Worm (Caenorhabditis elegans) whole organism, L4 larva: ENCODE measurements around the gene Y57A10C.1.

Source experiments
- D1046.2 ChIP-seq: fragments of 200-800 bp; sonication (Bioruptor generic); IDR thresholded peaks from 2 replicates; pipeline ENCODE4 v1.3.6; 2022; ENCODE audit warnings: missing genetic modification characterization, missing compliant biosample characterization
- F26F4.8 ChIP-seq: fragments of 200-800 bp; sonication (Bioruptor generic); conservative IDR thresholded peaks from 2 replicates; pipeline ENCODE4 v1.3.6; 2022; ENCODE audit warnings: missing genetic modification characterization, missing compliant biosample characterization
- Y48G9A.11 ChIP-seq: fragments of 200-800 bp; sonication (Bioruptor generic); IDR thresholded peaks from 2 replicates; pipeline ENCODE4 v1.3.6; 2022; ENCODE audit warnings: missing genetic modification reagents, missing genetic modification characterization, missing compliant biosample characterization
- Y5F2A.4 ChIP-seq: fragments of 200-800 bp; sonication (Bioruptor generic); optimal IDR thresholded peaks from 2 replicates; lab custom pipeline; 2018; ENCODE audit warnings: mild to moderate bottlenecking, missing genetic modification characterization, missing compliant biosample characterization
- Y75B8A.6 ChIP-seq: fragments of 200-800 bp; sonication (Bioruptor generic); IDR thresholded peaks from 2 replicates; pipeline ENCODE4 v1.3.6; 2022; ENCODE audit warnings: missing genetic modification reagents, missing genetic modification characterization, missing compliant biosample characterization
- ZK546.5 ChIP-seq, 2 experiments: sonication (generic microtip); optimal IDR thresholded peaks; 2 replicates each; lab custom pipeline; 2017; ENCODE audit warnings: missing biosample characterization in 2 of 2, missing genetic modification characterization in 2 of 2
- aha-1 ChIP-seq: fragments of 150-350 bp; peaks from one replicate; lab custom pipeline; 2014; ENCODE audit warnings: missing biosample characterization, missing genetic modification characterization
- ama-1 ChIP-seq: fragments of 150-350 bp; optimal IDR thresholded peaks from 2 replicates; lab custom pipeline; 2014; ENCODE audit warnings: inconsistent platforms, mixed read lengths
- arid-1 ChIP-seq: fragments of 200-800 bp; sonication (Bioruptor generic); conservative IDR thresholded peaks from 2 replicates; pipeline ENCODE4 v1.3.6; 2022; ENCODE audit warnings: missing genetic modification reagents, missing genetic modification characterization, missing compliant biosample characterization
- attf-4 ChIP-seq: sonication (generic microtip); optimal IDR thresholded peaks from 3 replicates; lab custom pipeline; 2017; ENCODE audit warnings: missing biosample characterization, missing genetic modification characterization
- ceh-28 ChIP-seq: fragments of 150-350 bp; optimal IDR thresholded peaks from 2 replicates; lab custom pipeline; 2014; ENCODE audit warnings: missing biosample characterization, missing genetic modification reagents, missing genetic modification characterization
- ceh-32 ChIP-seq: sonication (generic microtip); optimal IDR thresholded peaks from 2 replicates; lab custom pipeline; 2016; ENCODE audit warnings: mild to moderate bottlenecking, missing genetic modification characterization, missing compliant biosample characterization; ENCODE audit not compliant: poor library complexity
- ceh-44 ChIP-seq: fragments of 200-800 bp; sonication (Bioruptor generic); IDR thresholded peaks from 2 replicates; pipeline ENCODE4 v1.3.6; 2022; ENCODE audit warnings: missing genetic modification reagents, missing genetic modification characterization, missing compliant biosample characterization
- ceh-62 ChIP-seq: sonication (generic microtip); optimal IDR thresholded peaks from 2 replicates; lab custom pipeline; 2017; ENCODE audit warnings: missing biosample characterization, missing genetic modification characterization
- ceh-82 ChIP-seq: sonication (generic microtip); optimal IDR thresholded peaks from 2 replicates; lab custom pipeline; 2017; ENCODE audit warnings: missing biosample characterization, missing genetic modification characterization
- daf-19 ChIP-seq: fragments of 200-800 bp; sonication (Bioruptor generic); conservative IDR thresholded peaks from 2 replicates; pipeline ENCODE4 v1.3.6; 2022; ENCODE audit warnings: missing genetic modification characterization, missing compliant biosample characterization
- dmd-6 ChIP-seq: fragments of 200-800 bp; sonication (Bioruptor generic); IDR thresholded peaks from 2 replicates; pipeline ENCODE4 v1.3.6; 2022; ENCODE audit warnings: missing genetic modification reagents, missing genetic modification characterization, missing compliant biosample characterization
- dmd-9 ChIP-seq: fragments of 200-800 bp; sonication (Bioruptor generic); IDR thresholded peaks from 2 replicates; pipeline ENCODE4 v1.3.6; 2022; ENCODE audit warnings: missing genetic modification reagents, missing genetic modification characterization, missing compliant biosample characterization
- dve-1 ChIP-seq: sonication (generic microtip); optimal IDR thresholded peaks from 2 replicates; lab custom pipeline; 2017; ENCODE audit warnings: antibody characterized with exemption, mild to moderate bottlenecking, missing genetic modification characterization, missing compliant biosample characterization; ENCODE audit not compliant: insufficient read depth
- egl-43 ChIP-seq: fragments of 200-800 bp; sonication (Bioruptor generic); IDR thresholded peaks from 2 replicates; pipeline ENCODE4 v1.3.6; 2022; ENCODE audit warnings: missing genetic modification reagents, missing genetic modification characterization, missing compliant biosample characterization
- hlh-30 ChIP-seq: sonication (generic microtip); optimal IDR thresholded peaks from 2 replicates; lab custom pipeline; 2017; ENCODE audit warnings: antibody characterized with exemption, mild to moderate bottlenecking, missing genetic modification characterization, missing compliant biosample characterization; ENCODE audit not compliant: insufficient read depth
- lim-7 ChIP-seq: fragments of 200-800 bp; sonication (Bioruptor generic); IDR thresholded peaks from 2 replicates; pipeline ENCODE4 v1.3.6; 2022; ENCODE audit warnings: missing genetic modification characterization, missing compliant biosample characterization
- lin-13 ChIP-seq: fragments of 150-350 bp; optimal IDR thresholded peaks from 2 replicates; lab custom pipeline; 2014; ENCODE audit warnings: missing biosample characterization, missing genetic modification reagents, missing genetic modification characterization
- lir-3 ChIP-seq: sonication (generic microtip); optimal IDR thresholded peaks from 2 replicates; lab custom pipeline; 2016; ENCODE audit warnings: mild to moderate bottlenecking, missing genetic modification characterization, missing compliant biosample characterization
- madf-9 ChIP-seq: fragments of 200-800 bp; sonication (Bioruptor generic); conservative IDR thresholded peaks from 2 replicates; pipeline ENCODE4 v1.3.6; 2022; ENCODE audit warnings: missing genetic modification reagents, missing genetic modification characterization, missing compliant biosample characterization
- mdt-29 ChIP-seq: fragments of 200-800 bp; sonication (Bioruptor generic); IDR thresholded peaks from 2 replicates; pipeline ENCODE4 v1.3.6; 2022; ENCODE audit warnings: missing genetic modification reagents, missing genetic modification characterization, missing compliant biosample characterization
- nhr-237 ChIP-seq: sonication (generic microtip); optimal IDR thresholded peaks from 2 replicates; lab custom pipeline; 2017; ENCODE audit warnings: missing biosample characterization, missing genetic modification characterization
- nhr-48 ChIP-seq: sonication (generic microtip); optimal IDR thresholded peaks from 2 replicates; lab custom pipeline; 2016; ENCODE audit warnings: mild to moderate bottlenecking, missing genetic modification characterization, missing compliant biosample characterization
- nhr-76 ChIP-seq: fragments of 150-350 bp; optimal IDR thresholded peaks from 2 replicates; lab custom pipeline; 2014; ENCODE audit warnings: missing biosample characterization, missing genetic modification characterization
- nhr-77 ChIP-seq: fragments of 150-350 bp; optimal IDR thresholded peaks from 2 replicates; lab custom pipeline; 2014; ENCODE audit warnings: missing biosample characterization, missing genetic modification characterization
- pha-4 ChIP-seq, 2 experiments: fragments of 150-350 bp in 1 of 2; fragments of 200-800 bp in 1 of 2; sonication (Bioruptor generic) in 1 of 2; IDR thresholded peaks in 1 of 2; optimal IDR thresholded peaks in 1 of 2; 2 replicates each; pipeline versions ENCODE4 v1.3.6 to Lab custom; 2014 to 2022; ENCODE audit warnings: missing genetic modification characterization in 2 of 2, missing genetic modification reagents in 2 of 2, missing biosample characterization in 1 of 2, missing compliant biosample characterization in 1 of 2
- skn-1 ChIP-seq: fragments of 150-350 bp; optimal IDR thresholded peaks from 2 replicates; lab custom pipeline; 2014; ENCODE audit warnings: missing biosample characterization, missing genetic modification characterization
- vab-7 ChIP-seq: fragments of 200-800 bp; sonication (Bioruptor generic); IDR thresholded peaks from 2 replicates; pipeline ENCODE4 v1.3.6; 2022; ENCODE audit warnings: missing genetic modification reagents, missing genetic modification characterization, missing compliant biosample characterization
- zfp-3 ChIP-seq: fragments of 200-800 bp; sonication (Bioruptor generic); conservative IDR thresholded peaks from 2 replicates; pipeline ENCODE4 v1.3.6; 2022; ENCODE audit warnings: missing genetic modification reagents, missing genetic modification characterization, missing compliant biosample characterization
- zip-11 ChIP-seq: fragments of 200-800 bp; sonication (Bioruptor generic); IDR thresholded peaks from 2 replicates; pipeline ENCODE4 v1.3.6; 2022; ENCODE audit warnings: missing genetic modification characterization, missing compliant biosample characterization
- zip-2 ChIP-seq: fragments of 150-350 bp; optimal IDR thresholded peaks from 2 replicates; lab custom pipeline; 2014; ENCODE audit warnings: missing biosample characterization, missing genetic modification characterization

Gene Y57A10C.1

DNA sequence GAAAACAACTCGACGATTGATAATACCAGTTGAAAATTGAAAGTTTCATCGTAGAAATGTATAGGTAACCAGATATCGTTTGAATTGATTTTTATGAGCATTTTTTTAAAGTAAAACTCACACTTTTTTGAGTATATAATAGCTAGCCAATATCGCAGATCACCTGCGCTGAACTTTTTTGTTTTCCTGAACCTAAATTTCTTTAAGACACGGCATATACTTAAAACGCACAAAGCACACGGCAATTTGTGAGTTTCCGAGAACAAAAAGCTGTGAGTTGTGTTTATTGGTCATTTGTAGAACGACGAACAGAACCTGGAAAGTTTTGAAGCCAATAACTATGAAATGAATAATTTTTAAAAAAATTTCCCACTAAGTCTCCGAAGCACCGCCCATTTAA lies 10.5 kb downstream of the Y57A10C.1 start, which contains the start of gene sre-29:
Gene sre-29 (minus strand): TSS at position 101 of the 400 bp plus-strand sequence.
- TF ChIP-seq pha-4 (GFP tag; IDR thresholded peaks at IDR 0.05; lab: Robert Waterston, UW) (no peak), pha-4 (tag; optimal IDR thresholded peaks at IDR 0.05; lab: Kevin White, UChicago) (no peak), daf-19 (GFP tag; lab: Robert Waterston, UW) (no peak), dmd-6 (no peak), ZK546.5 (tag; optimal IDR thresholded peaks at IDR 0.05; lab: Kevin White, UChicago) (no peak), nhr-76 (tag; lab: Kevin White, UChicago) (no peak), madf-9 (GFP tag; lab: Robert Waterston, UW) (no peak)

- TF ChIP-seq arid-1 (GFP tag; lab: Robert Waterston, UW): no peak
- no peak for TF ChIP-seq ama-1 (lab: Kevin White, UChicago)
- no peak for TF ChIP-seq dmd-6
- no peak for TF ChIP-seq skn-1 (tag; lab: Kevin White, UChicago)
- TF ChIP-seq ceh-82 (tag; lab: Kevin White, UChicago): no peak
- TF ChIP-seq lin-13: no peak
- TF ChIP-seq madf-9 (GFP tag; lab: Robert Waterston, UW): no peak
- TF ChIP-seq ceh-62 (tag; lab: Kevin White, UChicago): no peak
- TF ChIP-seq hlh-30 (tag; lab: Kevin White, UChicago): no peak
- TF ChIP-seq lir-3: no peak
These were observed 14.7 kb downstream of the Y57A10C.1 start, which contains the start of gene F57G9.7 for ce11 chrII:12397656-12398055. Gene F57G9.7 (minus strand): TSS chrII:12397756.

DNA sequence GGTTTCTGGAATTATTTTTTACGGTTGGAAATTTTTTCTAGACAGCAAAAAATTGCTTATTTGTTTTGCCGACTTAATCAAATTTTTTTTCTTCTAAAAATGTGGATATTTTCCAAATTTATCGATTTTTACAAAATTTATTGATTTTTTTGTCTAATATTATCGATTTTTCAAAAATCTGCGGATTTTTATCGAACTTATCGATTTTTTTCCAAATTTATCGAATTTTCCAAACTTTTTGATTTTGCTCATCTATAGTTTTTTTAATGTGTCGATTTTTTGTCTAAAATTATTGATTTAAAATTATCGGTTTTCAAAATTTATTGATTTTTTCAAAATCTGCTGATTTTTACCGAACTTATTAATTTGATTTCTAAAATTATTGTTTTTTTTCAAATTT lies 18.2 kb downstream of the Y57A10C.1 start:
- TF ChIP-seq ceh-28 (tag; lab: Kevin White, UChicago) (peak; percentile 89), D1046.2 (no peak), dmd-9 (no peak), Y5F2A.4 (GFP tag; lab: Kevin White, UChicago) (no peak), Y48G9A.11 (no peak), skn-1 (tag; lab: Kevin White, UChicago) (no peak), lim-7 (no peak), zip-11 (GFP tag; lab: Robert Waterston, UW) (no peak), nhr-48 (tag; lab: Kevin White, UChicago) (no peak), aha-1 (tag; lab: Kevin White, UChicago) (peak; percentile 68)

ce11 chrII:12393690-12394089 lies 18.6 kb downstream of the Y57A10C.1 start, which contains the start of gene Y57A10B.7:
Gene Y57A10B.7 (minus strand): TSS chrII:12393790.
- TF ChIP-seq pha-4 (GFP tag; IDR thresholded peaks at IDR 0.05; lab: Robert Waterston, UW) (no peak), pha-4 (tag; optimal IDR thresholded peaks at IDR 0.05; lab: Kevin White, UChicago) (no peak), ceh-44 (GFP tag; lab: Robert Waterston, UW) (no peak), lim-7 (no peak), Y75B8A.6 (no peak), mdt-29 (GFP tag; lab: Robert Waterston, UW) (no peak), nhr-77 (tag; lab: Kevin White, UChicago) (no peak), vab-7 (no peak), zfp-3 (no peak), dve-1 (tag; lab: Kevin White, UChicago) (no peak), ceh-32 (tag; lab: Kevin White, UChicago) (no peak), dmd-9 (no peak), egl-43 (GFP tag; lab: Robert Waterston, UW) (no peak), attf-4 (tag; lab: Kevin White, UChicago) (no peak), ama-1 (lab: Kevin White, UChicago) (no peak), zip-2 (tag; lab: Kevin White, UChicago) (no peak), F26F4.8 (no peak), nhr-237 (tag; lab: Kevin White, UChicago) (no peak)
- TF ChIP-seq, all 104 proteins: peak for 0
